Worm (Caenorhabditis elegans) whole organism, L4 larva: ENCODE measurements around the gene F39G3.4.

Experiments used
- D1046.2 ChIP-seq: fragments of 200-800 bp; sonication (Bioruptor generic); IDR thresholded peaks from 2 replicates; pipeline ENCODE4 v1.3.6; 2022; ENCODE audit warnings: missing genetic modification characterization, missing compliant biosample characterization
- ctbp-1 ChIP-seq: fragments of 200-800 bp; sonication (Bioruptor generic); IDR thresholded peaks from 2 replicates; pipeline ENCODE4 v1.3.6; 2022; ENCODE audit warnings: missing genetic modification reagents, missing genetic modification characterization, missing compliant biosample characterization
- daf-12 ChIP-seq: fragments of 150-350 bp; optimal IDR thresholded peaks from 2 replicates; lab custom pipeline; 2014; ENCODE audit warnings: missing biosample characterization, missing genetic modification reagents, missing genetic modification characterization
- egl-43 ChIP-seq: fragments of 200-800 bp; sonication (Bioruptor generic); IDR thresholded peaks from 2 replicates; pipeline ENCODE4 v1.3.6; 2022; ENCODE audit warnings: missing genetic modification reagents, missing genetic modification characterization, missing compliant biosample characterization
- lim-7 ChIP-seq: fragments of 200-800 bp; sonication (Bioruptor generic); IDR thresholded peaks from 2 replicates; pipeline ENCODE4 v1.3.6; 2022; ENCODE audit warnings: missing genetic modification characterization, missing compliant biosample characterization
- nhr-10 ChIP-seq: fragments of 150-350 bp; optimal IDR thresholded peaks from 2 replicates; lab custom pipeline; 2014; ENCODE audit warnings: missing biosample characterization, missing genetic modification characterization
- nhr-6 ChIP-seq: fragments of 150-350 bp; optimal IDR thresholded peaks from 2 replicates; lab custom pipeline; 2014; ENCODE audit warnings: missing biosample characterization, missing genetic modification characterization
- snpc-4 ChIP-seq: fragments of 150-350 bp; optimal IDR thresholded peaks from 2 replicates; lab custom pipeline; 2014; ENCODE audit warnings: missing biosample characterization, missing genetic modification characterization
- spr-3 ChIP-seq: fragments of 200-800 bp; sonication (Bioruptor generic); optimal IDR thresholded peaks from 2 replicates; lab custom pipeline; 2018; ENCODE audit warnings: mild to moderate bottlenecking, missing genetic modification characterization, missing compliant biosample characterization
- zip-11 ChIP-seq: fragments of 200-800 bp; sonication (Bioruptor generic); IDR thresholded peaks from 2 replicates; pipeline ENCODE4 v1.3.6; 2022; ENCODE audit warnings: missing genetic modification characterization, missing compliant biosample characterization
- ztf-11 ChIP-seq: fragments of 150-350 bp; optimal IDR thresholded peaks from 2 replicates; lab custom pipeline; 2014; ENCODE audit warnings: missing biosample characterization, missing genetic modification characterization

DNA sequence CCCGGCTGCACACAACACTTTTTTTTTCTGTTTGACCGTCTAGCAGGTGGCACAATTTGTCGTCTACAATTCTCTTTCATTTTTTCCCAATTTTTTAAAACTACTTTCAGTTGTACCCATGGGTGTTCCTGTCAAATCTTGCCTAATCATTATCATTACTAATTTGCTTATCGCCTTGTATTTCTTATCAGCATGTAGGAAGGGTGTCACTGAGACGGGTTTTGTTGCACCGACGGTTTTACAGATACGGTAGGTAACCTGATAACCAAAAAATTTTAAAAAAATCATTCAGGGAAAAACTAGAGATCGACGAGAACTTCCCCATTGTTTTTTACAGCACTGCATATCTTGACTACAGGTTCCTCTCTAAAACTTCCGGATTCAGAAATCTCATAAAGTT is 13.2 kb downstream of the F39G3.4 start, which contains the start of gene F39G3.2:
- TF ChIP-seq zip-11 (GFP tag; lab: Robert Waterston, UW): no peak
- TF ChIP-seq ctbp-1 (GFP tag; lab: Robert Waterston, UW): no peak
- no peak for TF ChIP-seq nhr-10 (tag; lab: Kevin White, UChicago)
- no peak for TF ChIP-seq D1046.2 (GFP tag; lab: Robert Waterston, UW)
- TF ChIP-seq spr-3 (GFP tag; lab: Kevin White, UChicago): no peak
- TF ChIP-seq snpc-4 (tag; lab: Kevin White, UChicago): no peak
- no peak for TF ChIP-seq nhr-6
- no peak for TF ChIP-seq lim-7 (GFP tag; lab: Robert Waterston, UW)
- TF ChIP-seq daf-12 (tag; lab: Kevin White, UChicago): no peak
- TF ChIP-seq ztf-11 (tag; lab: Kevin White, UChicago): no peak
- no peak for TF ChIP-seq egl-43 (GFP tag; lab: Robert Waterston, UW)
